Fruit fly (Drosophila melanogaster) whole organism, embryonic: Measurements from ENCODE around the gene CG11598.

ENCODE experiments used
- Antp ChIP-seq: fragments of 200-800 bp; sonication (Bioruptor generic); optimal IDR thresholded peaks from 3 replicates; lab custom pipeline; 2016; ENCODE audit warnings: missing biosample characterization, missing genetic modification characterization
- Atf3 ChIP-seq: fragments of 200-800 bp; sonication (Bioruptor generic); optimal IDR thresholded peaks from 3 replicates; lab custom pipeline; 2016; ENCODE audit warnings: missing biosample characterization, missing genetic modification characterization
- Bdp1 ChIP-seq: fragments of 200-800 bp; sonication (Bioruptor generic); optimal IDR thresholded peaks from 3 replicates; lab custom pipeline; 2016; ENCODE audit warnings: missing biosample characterization, missing genetic modification characterization
- CG10431 ChIP-seq: fragments of 200-800 bp; sonication (Bioruptor generic); optimal IDR thresholded peaks from 3 replicates; lab custom pipeline; 2018; ENCODE audit warnings: missing biosample characterization, mild to moderate bottlenecking, missing genetic modification characterization
- CG12071 ChIP-seq: fragments of 200-800 bp; sonication (Bioruptor generic); optimal IDR thresholded peaks from 3 replicates; lab custom pipeline; 2018; ENCODE audit warnings: missing biosample characterization, mild to moderate bottlenecking, missing genetic modification characterization
- CG12236 ChIP-seq: fragments of 200-800 bp; sonication (Bioruptor generic); optimal IDR thresholded peaks from 2 replicates; lab custom pipeline; 2016; ENCODE audit warnings: missing biosample characterization, missing genetic modification characterization
- CG12769 ChIP-seq: fragments of 200-800 bp; sonication (Bioruptor generic); optimal IDR thresholded peaks from 2 replicates; lab custom pipeline; 2019; ENCODE audit warnings: missing biosample characterization, mild to moderate bottlenecking, missing genetic modification characterization, moderate library complexity
- CG15514 ChIP-seq: fragments of 200-800 bp; sonication (Bioruptor generic); optimal IDR thresholded peaks from 3 replicates; lab custom pipeline; 2017; ENCODE audit warnings: missing biosample characterization, missing genetic modification characterization, mild to moderate bottlenecking, moderate library complexity, missing genetic modification reagents
- CG16863 ChIP-seq: fragments of 200-800 bp; sonication (Bioruptor generic); optimal IDR thresholded peaks from 3 replicates; lab custom pipeline; 2016; ENCODE audit warnings: missing biosample characterization, missing genetic modification characterization
- CG17359 ChIP-seq: fragments of 200-800 bp; sonication (Bioruptor generic); optimal IDR thresholded peaks from 3 replicates; lab custom pipeline; 2018; ENCODE audit warnings: missing biosample characterization, mild to moderate bottlenecking, missing genetic modification characterization, moderate library complexity
- CG1832 ChIP-seq: fragments of 200-800 bp; sonication (Bioruptor generic); optimal IDR thresholded peaks from 2 replicates; lab custom pipeline; 2017; ENCODE audit warnings: missing biosample characterization, mild to moderate bottlenecking, missing genetic modification characterization, inconsistent platforms
- CG18599 ChIP-seq: fragments of 200-800 bp; sonication (Bioruptor generic); optimal IDR thresholded peaks from 3 replicates; lab custom pipeline; 2017; ENCODE audit warnings: missing biosample characterization, missing genetic modification characterization, mild to moderate bottlenecking, moderate library complexity, missing genetic modification reagents
- CG2678 ChIP-seq: fragments of 200-800 bp; sonication (Bioruptor generic); optimal IDR thresholded peaks from 3 replicates; lab custom pipeline; 2019; ENCODE audit warnings: missing biosample characterization, mild to moderate bottlenecking, missing genetic modification characterization, moderate library complexity
- CG2875 ChIP-seq: fragments of 200-800 bp; sonication (Bioruptor generic); optimal IDR thresholded peaks from 2 replicates; lab custom pipeline; 2017; ENCODE audit warnings: missing biosample characterization, mild to moderate bottlenecking, missing genetic modification characterization, missing genetic modification reagents
- CG3847 ChIP-seq: fragments of 200-800 bp; sonication (Bioruptor generic); IDR thresholded peaks from 2 replicates; pipeline ENCODE4 v1.3.6; 2022; ENCODE audit warnings: missing biosample characterization, missing genetic modification characterization
- CG3995 ChIP-seq: fragments of 200-800 bp; sonication (Bioruptor generic); optimal IDR thresholded peaks from 3 replicates; lab custom pipeline; 2016; ENCODE audit warnings: missing biosample characterization, missing genetic modification characterization
- CG6254 ChIP-seq: fragments of 200-800 bp; sonication (Bioruptor generic); optimal IDR thresholded peaks from 3 replicates; lab custom pipeline; 2017; ENCODE audit warnings: mild to moderate bottlenecking, missing biosample characterization, missing genetic modification reagents, missing genetic modification characterization
- CG7556 ChIP-seq: fragments of 200-800 bp; sonication (Bioruptor generic); optimal IDR thresholded peaks from 2 replicates; lab custom pipeline; 2017; ENCODE audit warnings: missing biosample characterization, mild to moderate bottlenecking, missing genetic modification characterization
- CG7839 ChIP-seq: fragments of 200-800 bp; sonication (Bioruptor generic); optimal IDR thresholded peaks from 3 replicates; lab custom pipeline; 2018; ENCODE audit warnings: missing biosample characterization, mild to moderate bottlenecking, missing genetic modification characterization, moderate library complexity
- CG9817 ChIP-seq: fragments of 200-800 bp; sonication (Bioruptor generic); optimal IDR thresholded peaks from 2 replicates; lab custom pipeline; 2018; ENCODE audit warnings: missing biosample characterization, mild to moderate bottlenecking, missing genetic modification characterization, moderate library complexity
- CrebB ChIP-seq: fragments of 200-800 bp; sonication (Bioruptor generic); optimal IDR thresholded peaks from 3 replicates; lab custom pipeline; 2018; ENCODE audit warnings: missing biosample characterization, mild to moderate bottlenecking, missing genetic modification characterization
- D19B ChIP-seq: fragments of 200-800 bp; sonication (Bioruptor generic); optimal IDR thresholded peaks from 2 replicates; lab custom pipeline; 2017; ENCODE audit warnings: missing biosample characterization, mild to moderate bottlenecking, missing genetic modification characterization
- Dbx ChIP-seq: fragments of 200-800 bp; sonication (Bioruptor generic); IDR thresholded peaks from 3 replicates; pipeline ENCODE4 v1.3.6; 2022; ENCODE audit warnings: missing biosample characterization, missing genetic modification characterization
- ERR ChIP-seq: fragments of 200-800 bp; sonication (Bioruptor generic); optimal IDR thresholded peaks from 2 replicates; lab custom pipeline; 2016; ENCODE audit warnings: missing biosample characterization, missing genetic modification characterization
- HLH3B ChIP-seq: fragments of 200-800 bp; sonication (Bioruptor generic); IDR thresholded peaks from 2 replicates; pipeline ENCODE4 v1.3.6; 2022; ENCODE audit warnings: missing biosample characterization, missing genetic modification characterization
- Hmr ChIP-seq: fragments of 200-800 bp; sonication (Bioruptor generic); optimal IDR thresholded peaks from 3 replicates; lab custom pipeline; 2017; ENCODE audit warnings: mild to moderate bottlenecking, missing biosample characterization, missing genetic modification reagents, missing genetic modification characterization
- Hsf ChIP-seq: fragments of 200-800 bp; sonication (Bioruptor generic); optimal IDR thresholded peaks from 3 replicates; lab custom pipeline; 2016; ENCODE audit warnings: missing biosample characterization, missing genetic modification characterization
- MBD-R2 ChIP-seq: fragments of 200-800 bp; sonication (Bioruptor generic); IDR thresholded peaks from 2 replicates; pipeline ENCODE4 v1.3.6; 2022; ENCODE audit warnings: missing biosample characterization, missing genetic modification characterization
- Opbp ChIP-seq: fragments of 200-800 bp; sonication (Bioruptor generic); IDR thresholded peaks from 3 replicates; pipeline ENCODE4 v1.3.6; 2022; ENCODE audit warnings: missing biosample characterization, missing genetic modification characterization; ENCODE audit not compliant: partially characterized antibody
- Optix ChIP-seq: fragments of 200-800 bp; sonication (Bioruptor generic); IDR thresholded peaks from 3 replicates; pipeline ENCODE4 v1.3.6; 2022; ENCODE audit warnings: missing biosample characterization, missing genetic modification characterization
- Ravus ChIP-seq: fragments of 200-800 bp; sonication (Bioruptor generic); IDR thresholded peaks from 2 replicates; pipeline ENCODE4 v1.3.6; 2022; ENCODE audit warnings: missing biosample characterization, missing genetic modification characterization
- Sry-δ ChIP-seq: fragments of 200-800 bp; sonication (Bioruptor generic); optimal IDR thresholded peaks from 2 replicates; lab custom pipeline; 2016; ENCODE audit warnings: missing biosample characterization, missing genetic modification characterization
- cad ChIP-seq: fragments of >200 bp; optimal IDR thresholded peaks from 2 replicates; lab custom pipeline; 2017; ENCODE audit warnings: missing biosample characterization, missing genetic modification characterization
- cato ChIP-seq: fragments of 200-800 bp; sonication (Bioruptor generic); optimal IDR thresholded peaks from 2 replicates; lab custom pipeline; 2016; ENCODE audit warnings: missing biosample characterization, missing genetic modification characterization, borderline replicate concordance
- dmrt99B ChIP-seq: fragments of 200-800 bp; sonication (Bioruptor generic); optimal IDR thresholded peaks from 2 replicates; lab custom pipeline; 2018; ENCODE audit warnings: missing biosample characterization, mild to moderate bottlenecking, missing genetic modification characterization, moderate library complexity
- dysf ChIP-seq: fragments of 200-800 bp; sonication (Bioruptor generic); IDR thresholded peaks from 3 replicates; pipeline ENCODE4 v1.3.6; 2022; ENCODE audit warnings: missing biosample characterization, missing genetic modification characterization
- gce ChIP-seq: fragments of 200-800 bp; sonication (Bioruptor generic); IDR thresholded peaks from 3 replicates; pipeline ENCODE4 v1.3.6; 2022; ENCODE audit warnings: missing biosample characterization, missing genetic modification characterization
- grau ChIP-seq: fragments of 200-800 bp; optimal IDR thresholded peaks from 3 replicates; lab custom pipeline; 2019; ENCODE audit warnings: missing biosample characterization, mild to moderate bottlenecking, missing genetic modification characterization, moderate library complexity
- lab ChIP-seq: fragments of 200-800 bp; sonication (Bioruptor generic); optimal IDR thresholded peaks from 3 replicates; lab custom pipeline; 2017; ENCODE audit warnings: missing biosample characterization, missing genetic modification characterization, mild to moderate bottlenecking, moderate library complexity, missing genetic modification reagents
- lilli ChIP-seq: fragments of 200-800 bp; sonication (Bioruptor generic); optimal IDR thresholded peaks from 3 replicates; lab custom pipeline; 2016; ENCODE audit warnings: missing biosample characterization, missing genetic modification characterization
- nau ChIP-seq: fragments of 200-800 bp; sonication (Bioruptor generic); optimal IDR thresholded peaks from 3 replicates; lab custom pipeline; 2017; ENCODE audit warnings: missing biosample characterization, mild to moderate bottlenecking, missing genetic modification characterization, missing genetic modification reagents
- oc ChIP-seq: fragments of 200-800 bp; sonication (Bioruptor generic); optimal IDR thresholded peaks from 2 replicates; lab custom pipeline; 2018; ENCODE audit warnings: missing biosample characterization, mild to moderate bottlenecking, missing genetic modification characterization, moderate library complexity
- otp ChIP-seq: fragments of 200-800 bp; sonication (Bioruptor generic); IDR thresholded peaks from 3 replicates; pipeline ENCODE4, ENCODE4 v1.3.6; 2022; ENCODE audit warnings: missing biosample characterization, missing genetic modification characterization
- pnt ChIP-seq: fragments of 200-800 bp; sonication (Bioruptor generic); optimal IDR thresholded peaks from 3 replicates; lab custom pipeline; 2016; ENCODE audit warnings: missing biosample characterization, missing genetic modification characterization
- sisA ChIP-seq: fragments of 200-800 bp; sonication (Bioruptor generic); IDR thresholded peaks from 2 replicates; pipeline ENCODE4 v1.3.6; 2022; ENCODE audit warnings: missing biosample characterization, missing genetic modification characterization
- sr ChIP-seq: fragments of 200-800 bp; sonication (Bioruptor generic); IDR thresholded peaks from 3 replicates; pipeline ENCODE4 v1.3.6; 2022; ENCODE audit warnings: missing biosample characterization, missing genetic modification characterization
- stc ChIP-seq: fragments of 200-800 bp; sonication (Bioruptor generic); IDR thresholded peaks from 2 replicates; pipeline ENCODE4 v1.3.6; 2022; ENCODE audit warnings: missing biosample characterization, missing genetic modification characterization
- stwl ChIP-seq: fragments of 200-800 bp; sonication (Bioruptor generic); optimal IDR thresholded peaks from 3 replicates; lab custom pipeline; 2018; ENCODE audit warnings: missing biosample characterization, mild to moderate bottlenecking, missing genetic modification characterization, moderate library complexity
- tio ChIP-seq: fragments of 200-800 bp; sonication (Bioruptor generic); optimal IDR thresholded peaks from 2 replicates; lab custom pipeline; 2017; ENCODE audit warnings: missing biosample characterization, missing genetic modification characterization, inconsistent platforms
- ttk ChIP-seq: fragments of 200-800 bp; sonication (Bioruptor generic); IDR thresholded peaks from 2 replicates; pipeline ENCODE4 v2.1.2; 2022; ENCODE audit warnings: missing biosample characterization, missing genetic modification characterization
- unpg ChIP-seq: fragments of 200-800 bp; sonication (Bioruptor generic); optimal IDR thresholded peaks from 3 replicates; lab custom pipeline; 2018; ENCODE audit warnings: missing biosample characterization, mild to moderate bottlenecking, missing genetic modification characterization, moderate library complexity

CG11598 gene

DNA sequence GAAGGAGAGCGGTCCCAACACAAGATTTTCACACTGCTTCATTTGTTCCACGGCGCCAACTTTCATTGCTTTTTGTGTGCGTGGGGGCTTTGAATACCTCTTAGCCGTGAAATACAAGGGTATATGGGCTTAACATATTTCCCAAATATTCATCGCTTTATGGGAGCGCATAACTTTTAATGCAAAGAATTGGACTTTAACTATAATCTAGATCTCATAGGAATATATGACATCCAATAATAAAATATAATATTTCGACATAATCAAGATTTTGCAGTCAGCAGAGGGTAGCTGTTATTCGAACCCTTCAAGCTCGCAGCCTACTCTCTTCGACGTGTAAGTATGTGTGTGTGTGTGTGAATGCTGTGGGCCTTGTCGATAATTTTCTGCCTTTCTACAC lies 43.0 kb upstream of the CG11598 start (continued):
- TF ChIP-seq CG6254 = no peak
- TF ChIP-seq Hmr (GFP tag; lab: Kevin White, UChicago) = peak; percentile 58
- TF ChIP-seq unpg (GFP tag; lab: Kevin White, UChicago) = peak; percentile 31
- peak; percentile 34; the same call in 1 of the 2 replicates for TF ChIP-seq HLH3B (GFP tag; lab: Robert Waterston, UW)
- no peak for TF ChIP-seq CrebB (tag; lab: Kevin White, UChicago)
- TF ChIP-seq grau (tag; lab: Kevin White, UChicago) = peak; percentile 47
- TF ChIP-seq otp (GFP tag; lab: Robert Waterston, UW) = no peak
- TF ChIP-seq Dbx (GFP tag; lab: Robert Waterston, UW) = 0 out of 3 replicates have a peak, but pooled peaks have one; percentile 19
- TF ChIP-seq CG2678 (tag; lab: Kevin White, UChicago) = peak; percentile 62
- TF ChIP-seq CG3995 (GFP tag; lab: Kevin White, UChicago) = no peak
- TF ChIP-seq ERR (GFP tag; lab: Kevin White, UChicago) = no peak
- TF ChIP-seq CG12071 (GFP tag; lab: Kevin White, UChicago) = no peak
- TF ChIP-seq oc (tag; lab: Kevin White, UChicago) = no peak
- TF ChIP-seq CG10431 (GFP tag; lab: Kevin White, UChicago) = no peak
- TF ChIP-seq Hsf (GFP tag; lab: Kevin White, UChicago) = peak; percentile 23
- TF ChIP-seq sisA (GFP tag; lab: Robert Waterston, UW) = peak; percentile 41; the same call in 1 of the 2 replicates
- peak; percentile 51; the same call in 1 of the 2 replicates for TF ChIP-seq stc (GFP tag; lab: Robert Waterston, UW)
- TF ChIP-seq cad = no peak
- TF ChIP-seq CG7839 (tag; lab: Kevin White, UChicago) = peak; percentile 56
- TF ChIP-seq MBD-R2 (GFP tag; lab: Robert Waterston, UW) = no peak
- peak; percentile 15 for TF ChIP-seq CG12769 (tag; lab: Kevin White, UChicago)
- peak; percentile 38 for TF ChIP-seq CG15514 (GFP tag; lab: Kevin White, UChicago)
- TF ChIP-seq lab = peak; percentile 72
- no peak for TF ChIP-seq nau
- TF ChIP-seq sr = no peak
- no peak for TF ChIP-seq CG16863 (GFP tag; lab: Kevin White, UChicago)
- no peak for TF ChIP-seq cato (GFP tag; lab: Kevin White, UChicago)
- no peak for TF ChIP-seq Bdp1
- TF ChIP-seq CG7556 (GFP tag; lab: Kevin White, UChicago) = peak; percentile 51
- TF ChIP-seq CG1832 = no peak
- TF ChIP-seq Ravus (GFP tag; lab: Robert Waterston, UW) = no peak; the same call in 1 of the 2 replicates
- peak; percentile 57 for TF ChIP-seq CG17359 (tag; lab: Kevin White, UChicago)
- TF ChIP-seq Opbp (GFP tag; lab: Robert Waterston, UW) = no peak
- TF ChIP-seq CG12236 = no peak
- peak; percentile 65 for TF ChIP-seq dysf (GFP tag; lab: Robert Waterston, UW)
- TF ChIP-seq ttk (GFP tag; lab: Robert Waterston, UW) = no peak; the same call in 1 of the 2 replicates
- peak; percentile 89 for TF ChIP-seq D19B (GFP tag; lab: Kevin White, UChicago)
- peak; percentile 43 for TF ChIP-seq lilli
- TF ChIP-seq stwl = no peak
- no peak for TF ChIP-seq CG2875
- TF ChIP-seq CG3847 = no peak
- TF ChIP-seq dmrt99B (tag; lab: Kevin White, UChicago) = peak; percentile 59
- TF ChIP-seq Atf3 (GFP tag; lab: Kevin White, UChicago) = no peak
- no peak for TF ChIP-seq Antp (GFP tag; lab: Kevin White, UChicago)
- peak; percentile 17 for TF ChIP-seq CG9817 (tag; lab: Kevin White, UChicago)
- no peak for TF ChIP-seq pnt (GFP tag; lab: Kevin White, UChicago)
- TF ChIP-seq Sry-δ (GFP tag; lab: Kevin White, UChicago) = no peak
- TF ChIP-seq tio = no peak
- TF ChIP-seq Optix (GFP tag; lab: Robert Waterston, UW) = no peak
- TF ChIP-seq gce (GFP tag; lab: Robert Waterston, UW) = no peak
- TF ChIP-seq CG18599 (GFP tag; lab: Kevin White, UChicago) = peak; percentile 79
